Fruit fly (Drosophila melanogaster): ENCODE data around the gene CG13144.

DNA sequence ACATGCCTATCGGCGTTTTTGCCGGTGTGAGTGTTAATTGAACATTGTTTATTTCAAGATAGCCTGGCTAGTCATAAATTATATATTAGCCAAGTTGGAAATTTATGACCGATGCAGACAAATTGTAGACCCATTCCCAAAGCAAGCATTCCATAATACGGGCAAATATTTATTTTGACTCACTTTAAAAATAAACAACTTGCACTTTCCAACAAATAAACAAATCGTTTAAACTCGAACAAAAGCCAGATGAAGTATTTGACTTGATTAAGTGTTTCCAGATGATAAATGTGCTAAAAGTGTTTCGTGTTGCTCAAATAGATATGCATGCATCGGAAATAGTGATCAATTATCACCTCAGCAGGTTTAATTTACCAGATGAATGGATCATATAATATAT is 4.2 kb upstream of the CG13144 start:
- TF ChIP-seq br (GFP tag; optimal IDR thresholded peaks at IDR 0.05) (no peak), Myc (optimal IDR thresholded peaks at IDR 0.05) (no peak), Dif (GFP tag; optimal IDR thresholded peaks at IDR 0.05; ENCODE audit: partially characterized antibody) (no peak), Abd-B (GFP tag; optimal IDR thresholded peaks at IDR 0.05) (no peak), CG9705 (GFP tag; optimal IDR thresholded peaks at IDR 0.05) (no peak), ey (GFP tag; optimal IDR thresholded peaks at IDR 0.05) (no peak), brk (GFP tag; optimal IDR thresholded peaks at IDR 0.05) (no peak), Vsx2 (GFP tag; optimal IDR thresholded peaks at IDR 0.05; ENCODE audit: partially characterized antibody) (no peak), N (GFP tag; optimal IDR thresholded peaks at IDR 0.05) (no peak), usp (GFP tag; optimal IDR thresholded peaks at IDR 0.05) (no peak), pan (optimal IDR thresholded peaks at IDR 0.05) (no peak), fru (GFP tag; optimal IDR thresholded peaks at IDR 0.05) (no peak)
